Fruit fly (Drosophila melanogaster) whole organism, embryonic: ENCODE data around the gene CG31493.
A peak's percentile ranks its signal among the peaks of the same experiment; 100 is the strongest.

Experiments
- Ada2b ChIP-seq: fragments of 200-800 bp; sonication (Bioruptor generic); IDR thresholded peaks from 2 replicates; pipeline ENCODE4 v1.3.6; 2022; ENCODE audit warnings: missing biosample characterization, missing genetic modification characterization
- Bdp1 ChIP-seq: fragments of 200-800 bp; sonication (Bioruptor generic); optimal IDR thresholded peaks from 3 replicates; lab custom pipeline; 2016; ENCODE audit warnings: missing biosample characterization, missing genetic modification characterization
- CG10565 ChIP-seq: fragments of 200-800 bp; sonication (Bioruptor generic); optimal IDR thresholded peaks from 3 replicates; lab custom pipeline; 2016; ENCODE audit warnings: missing biosample characterization, mild to moderate bottlenecking, missing genetic modification characterization
- CG11695 ChIP-seq: fragments of 200-800 bp; sonication (Bioruptor generic); IDR thresholded peaks from 3 replicates; pipeline ENCODE4 v1.3.6; 2022; ENCODE audit warnings: missing biosample characterization, missing genetic modification characterization
- CG13287 ChIP-seq: fragments of 200-800 bp; sonication (Bioruptor generic); IDR thresholded peaks from 2 replicates; pipeline ENCODE4 v1.3.6; 2022; ENCODE audit warnings: missing biosample characterization, missing genetic modification characterization; ENCODE audit not compliant: partially characterized antibody
- CG13775 ChIP-seq: fragments of 200-800 bp; sonication (Bioruptor generic); optimal IDR thresholded peaks from 3 replicates; lab custom pipeline; 2017; ENCODE audit warnings: missing biosample characterization, mild to moderate bottlenecking, missing genetic modification characterization
- CG1529 ChIP-seq: fragments of 200-800 bp; sonication (Bioruptor generic); optimal IDR thresholded peaks from 3 replicates; lab custom pipeline; 2018; ENCODE audit warnings: missing biosample characterization, missing genetic modification characterization
- CG1647 ChIP-seq: fragments of 200-800 bp; sonication (Bioruptor generic); optimal IDR thresholded peaks from 3 replicates; lab custom pipeline; 2016; ENCODE audit warnings: missing biosample characterization, missing genetic modification characterization
- CG2199 ChIP-seq: fragments of 200-800 bp; sonication (Bioruptor generic); IDR thresholded peaks from 3 replicates; pipeline ENCODE4 v1.3.6; 2022; ENCODE audit warnings: missing biosample characterization, missing genetic modification characterization
- CG3163 ChIP-seq: fragments of 200-800 bp; sonication (Bioruptor generic); optimal IDR thresholded peaks from 3 replicates; lab custom pipeline; 2016; ENCODE audit warnings: missing biosample characterization, missing genetic modification characterization
- CG3281 ChIP-seq: fragments of 200-800 bp; sonication (Bioruptor generic); optimal IDR thresholded peaks from 3 replicates; lab custom pipeline; 2017; ENCODE audit warnings: missing biosample characterization, mild to moderate bottlenecking, missing genetic modification characterization
- CG4617 ChIP-seq: fragments of 200-800 bp; sonication (Bioruptor generic); optimal IDR thresholded peaks from 3 replicates; lab custom pipeline; 2016; ENCODE audit warnings: missing biosample characterization, missing genetic modification characterization, borderline replicate concordance
- CG6254 ChIP-seq: fragments of 200-800 bp; sonication (Bioruptor generic); optimal IDR thresholded peaks from 3 replicates; lab custom pipeline; 2017; ENCODE audit warnings: mild to moderate bottlenecking, missing biosample characterization, missing genetic modification reagents, missing genetic modification characterization
- CG6683 ChIP-seq: fragments of 200-800 bp; sonication (Bioruptor generic); optimal IDR thresholded peaks from 2 replicates; lab custom pipeline; 2017; ENCODE audit warnings: missing biosample characterization, mild to moderate bottlenecking, missing genetic modification characterization, missing genetic modification reagents
- CG6813 ChIP-seq: fragments of 200-800 bp; sonication (Bioruptor generic); optimal IDR thresholded peaks from 2 replicates; lab custom pipeline; 2017; ENCODE audit warnings: missing biosample characterization, missing genetic modification characterization, mild to moderate bottlenecking, moderate library complexity, missing genetic modification reagents
- CG6854 ChIP-seq: fragments of 200-800 bp; sonication (Bioruptor generic); optimal IDR thresholded peaks from 3 replicates; lab custom pipeline; 2017; ENCODE audit warnings: missing biosample characterization, mild to moderate bottlenecking, missing genetic modification characterization
- CG9876 ChIP-seq: fragments of 200-800 bp; sonication (Bioruptor generic); optimal IDR thresholded peaks from 2 replicates; lab custom pipeline; 2016; ENCODE audit warnings: missing biosample characterization, missing genetic modification characterization
- Camta ChIP-seq: fragments of 200-800 bp; sonication (Bioruptor generic); optimal IDR thresholded peaks from 2 replicates; lab custom pipeline; 2016; ENCODE audit warnings: missing biosample characterization, missing genetic modification characterization
- Deaf1 ChIP-seq: fragments of 200-800 bp; optimal IDR thresholded peaks from 3 replicates; lab custom pipeline; 2019; ENCODE audit warnings: missing biosample characterization, mild to moderate bottlenecking, missing genetic modification characterization, moderate library complexity
- ERR ChIP-seq: fragments of 200-800 bp; sonication (Bioruptor generic); optimal IDR thresholded peaks from 2 replicates; lab custom pipeline; 2016; ENCODE audit warnings: missing biosample characterization, missing genetic modification characterization
- Eip74EF ChIP-seq, 2 experiments: fragments of 200-800 bp in 1 of 2; fragments of >200 bp in 1 of 2; sonication (Bioruptor generic) in 1 of 2; optimal IDR thresholded peaks; 2 replicates each; lab custom pipeline; 2017 to 2019; ENCODE audit warnings: missing biosample characterization in 2 of 2, missing genetic modification characterization in 2 of 2, mild to moderate bottlenecking in 1 of 2, moderate library complexity in 1 of 2
- Hr78 ChIP-seq, 2 experiments: fragments of 200-800 bp in 1 of 2; fragments of >200 bp in 1 of 2; sonication (Bioruptor generic) in 1 of 2; optimal IDR thresholded peaks; 2 replicates each; lab custom pipeline; 2017 to 2019; ENCODE audit warnings: missing biosample characterization in 2 of 2, missing genetic modification characterization in 2 of 2, mild to moderate bottlenecking in 1 of 2, moderate library complexity in 1 of 2
- MTF-1 ChIP-seq: fragments of 200-800 bp; sonication (Bioruptor generic); optimal IDR thresholded peaks from 2 replicates; lab custom pipeline; 2018; ENCODE audit warnings: missing biosample characterization, mild to moderate bottlenecking, missing genetic modification characterization, borderline replicate concordance
- NC2α ChIP-seq: fragments of 200-800 bp; sonication (Bioruptor generic); optimal IDR thresholded peaks from 2 replicates; lab custom pipeline; 2016; ENCODE audit warnings: missing biosample characterization, missing genetic modification characterization
- NFAT ChIP-seq: fragments of 200-800 bp; sonication (Bioruptor generic); IDR thresholded peaks from 2 replicates; pipeline ENCODE4 v1.3.6; 2022; ENCODE audit warnings: missing biosample characterization, missing genetic modification characterization
- Pdp1 ChIP-seq, 2 experiments: fragments of 200-800 bp; sonication (Bioruptor generic); optimal IDR thresholded peaks; 3 replicates each; lab custom pipeline; 2016; ENCODE audit warnings: missing biosample characterization in 2 of 2, missing genetic modification characterization in 2 of 2, mild to moderate bottlenecking in 1 of 2, moderate library complexity in 1 of 2
- Ravus ChIP-seq: fragments of 200-800 bp; sonication (Bioruptor generic); IDR thresholded peaks from 2 replicates; pipeline ENCODE4 v1.3.6; 2022; ENCODE audit warnings: missing biosample characterization, missing genetic modification characterization
- Six4 ChIP-seq: fragments of 200-800 bp; sonication (Bioruptor generic); optimal IDR thresholded peaks from 2 replicates; lab custom pipeline; 2016; ENCODE audit warnings: missing biosample characterization, missing genetic modification characterization
- az2 ChIP-seq: fragments of 200-800 bp; sonication (Bioruptor generic); optimal IDR thresholded peaks from 3 replicates; lab custom pipeline; 2016; ENCODE audit warnings: missing biosample characterization, missing genetic modification characterization
- cato ChIP-seq: fragments of 200-800 bp; sonication (Bioruptor generic); optimal IDR thresholded peaks from 2 replicates; lab custom pipeline; 2016; ENCODE audit warnings: missing biosample characterization, missing genetic modification characterization, borderline replicate concordance
- cg ChIP-seq: fragments of 200-800 bp; sonication (Bioruptor generic); optimal IDR thresholded peaks from 3 replicates; lab custom pipeline; 2019; ENCODE audit warnings: missing biosample characterization, mild to moderate bottlenecking, missing genetic modification characterization, moderate library complexity
- fru ChIP-seq: fragments of >200 bp; optimal IDR thresholded peaks from 2 replicates; lab custom pipeline; 2017
- gfzf ChIP-seq: fragments of 200-800 bp; sonication (Bioruptor generic); optimal IDR thresholded peaks from 2 replicates; lab custom pipeline; 2016; ENCODE audit warnings: missing biosample characterization, mild to moderate bottlenecking, missing genetic modification characterization, moderate library complexity
- gro ChIP-seq: fragments of 200-800 bp; sonication (Bioruptor generic); optimal IDR thresholded peaks from 2 replicates; lab custom pipeline; 2016; ENCODE audit warnings: missing biosample characterization, missing genetic modification characterization
- gsb-n ChIP-seq: fragments of 200-800 bp; sonication (Bioruptor generic); optimal IDR thresholded peaks from 3 replicates; lab custom pipeline; 2018; ENCODE audit warnings: missing biosample characterization, mild to moderate bottlenecking, missing genetic modification characterization
- hb ChIP-seq: fragments of 200-800 bp; sonication (Bioruptor generic); IDR thresholded peaks from 3 replicates; pipeline ENCODE4 v1.3.6; 2022; ENCODE audit warnings: missing biosample characterization, missing genetic modification characterization; ENCODE audit not compliant: partially characterized antibody
- insv ChIP-seq, 2 experiments: fragments of 200-800 bp; sonication (Bioruptor generic); optimal IDR thresholded peaks; 3 replicates each; lab custom pipeline; 2016 to 2018; ENCODE audit warnings: missing biosample characterization in 2 of 2, missing genetic modification characterization in 2 of 2
- knrl ChIP-seq: fragments of 200-800 bp; sonication (Bioruptor generic); IDR thresholded peaks from 3 replicates; pipeline ENCODE4 v1.3.6; 2022; ENCODE audit warnings: missing biosample characterization, missing genetic modification characterization; ENCODE audit not compliant: partially characterized antibody
- lab ChIP-seq: fragments of 200-800 bp; sonication (Bioruptor generic); optimal IDR thresholded peaks from 3 replicates; lab custom pipeline; 2017; ENCODE audit warnings: missing biosample characterization, missing genetic modification characterization, mild to moderate bottlenecking, moderate library complexity, missing genetic modification reagents
- nau ChIP-seq: fragments of 200-800 bp; sonication (Bioruptor generic); optimal IDR thresholded peaks from 3 replicates; lab custom pipeline; 2017; ENCODE audit warnings: missing biosample characterization, mild to moderate bottlenecking, missing genetic modification characterization, missing genetic modification reagents
- nerfin-1 ChIP-seq: fragments of 200-800 bp; sonication (Bioruptor generic); optimal IDR thresholded peaks from 3 replicates; lab custom pipeline; 2019; ENCODE audit warnings: missing biosample characterization, mild to moderate bottlenecking, missing genetic modification characterization, moderate library complexity
- nmo ChIP-seq: fragments of 200-800 bp; sonication (Bioruptor generic); optimal IDR thresholded peaks from 2 replicates; lab custom pipeline; 2018; ENCODE audit warnings: missing biosample characterization, mild to moderate bottlenecking, missing genetic modification characterization, moderate library complexity
- nom ChIP-seq: fragments of 200-800 bp; sonication (Bioruptor generic); optimal IDR thresholded peaks from 2 replicates; lab custom pipeline; 2017; ENCODE audit warnings: missing biosample characterization, missing genetic modification characterization, mild to moderate bottlenecking, moderate library complexity, missing genetic modification reagents
- org-1 ChIP-seq: fragments of 200-800 bp; sonication (Bioruptor generic); optimal IDR thresholded peaks from 2 replicates; lab custom pipeline; 2017; ENCODE audit warnings: missing biosample characterization, missing genetic modification characterization
- p53 ChIP-seq: fragments of 200-800 bp; sonication (Bioruptor generic); optimal IDR thresholded peaks from 2 replicates; lab custom pipeline; 2016; ENCODE audit warnings: missing biosample characterization, missing genetic modification characterization
- so ChIP-seq: fragments of 200-800 bp; sonication (Bioruptor generic); IDR thresholded peaks from 3 replicates; pipeline ENCODE4 v1.3.6; 2022; ENCODE audit warnings: missing biosample characterization, missing genetic modification characterization
- sr ChIP-seq: fragments of 200-800 bp; sonication (Bioruptor generic); IDR thresholded peaks from 3 replicates; pipeline ENCODE4 v1.3.6; 2022; ENCODE audit warnings: missing biosample characterization, missing genetic modification characterization

The CG31493 gene

dm6 chr3R:7086377-7087200 lies 44.8 kb upstream of the CG31493 start, which contains the start of gene alphaTub84B (continued):
- TF ChIP-seq CG1529 (GFP tag; lab: Kevin White, UChicago): peak; percentile 34
- peak; percentile 83 for TF ChIP-seq lab (GFP tag; lab: Kevin White, UChicago)
- no peak for TF ChIP-seq cg (GFP tag; lab: Kevin White, UChicago)
- TF ChIP-seq Hr78 (GFP tag; optimal IDR thresholded peaks at IDR 0.05; lab: Kevin White, UChicago): no peak
- TF ChIP-seq nom: peak; percentile 89
- peak; percentile 32 for TF ChIP-seq Deaf1 (tag; lab: Kevin White, UChicago)
- peak; percentile 47 for TF ChIP-seq CG6813 (GFP tag; lab: Kevin White, UChicago)
- peak; percentile 90 for TF ChIP-seq nerfin-1 (tag; lab: Kevin White, UChicago)
- TF ChIP-seq CG2199 (GFP tag; lab: Robert Waterston, UW): peak; percentile 85; the same call in 2 of the 3 replicates
- peak; percentile 82; the same call in 2 of the 3 replicates for TF ChIP-seq sr (GFP tag; lab: Robert Waterston, UW)
- peak; percentile 61 for TF ChIP-seq Bdp1 (GFP tag; lab: Kevin White, UChicago)
- peak; percentile 60 for TF ChIP-seq CG13287
- TF ChIP-seq CG1647 (GFP tag; lab: Kevin White, UChicago): peak; percentile 79
- peak; percentile 31 for TF ChIP-seq gsb-n (tag; lab: Kevin White, UChicago)
- TF ChIP-seq nau (GFP tag; lab: Kevin White, UChicago): peak; percentile 59
- TF ChIP-seq so (GFP tag; lab: Robert Waterston, UW): peak; percentile 71; the same call in 2 of the 3 replicates
- peak; percentile 72 for TF ChIP-seq CG9876 (GFP tag; lab: Kevin White, UChicago)
- TF ChIP-seq org-1: no peak
- TF ChIP-seq Six4 (GFP tag; lab: Kevin White, UChicago): peak; percentile 6
- TF ChIP-seq gro: peak; percentile 89
- peak; percentile 87 for TF ChIP-seq NC2α (GFP tag; lab: Kevin White, UChicago)
- TF ChIP-seq az2 (GFP tag; lab: Kevin White, UChicago): peak; percentile 24
- TF ChIP-seq cato (GFP tag; lab: Kevin White, UChicago): no peak
- TF ChIP-seq ERR (GFP tag; lab: Kevin White, UChicago): peak; percentile 69
- TF ChIP-seq Camta: peak; percentile 69
- TF ChIP-seq CG10565 (GFP tag; lab: Kevin White, UChicago): no peak
- no peak for TF ChIP-seq CG4617 (GFP tag; lab: Kevin White, UChicago)
- TF ChIP-seq p53 (GFP tag; lab: Kevin White, UChicago): peak; percentile 76
- TF ChIP-seq insv (GFP tag; optimal IDR thresholded peaks at IDR 0.05; lab: Kevin White, UChicago): peak in 1 of 2 experiments; percentile 44
- peak; percentile 72 for TF ChIP-seq CG3163
- peak; percentile 56 for TF ChIP-seq CG6854
- 0 out of 3 replicates have a peak, but pooled peaks have one; percentile 41 for TF ChIP-seq hb (GFP tag; lab: Robert Waterston, UW)
- TF ChIP-seq knrl (GFP tag; lab: Robert Waterston, UW): peak; percentile 35; the same call in 1 of the 3 replicates
- TF ChIP-seq CG11695 (GFP tag; lab: Robert Waterston, UW): no peak
- no peak for TF ChIP-seq CG6254 (GFP tag; lab: Kevin White, UChicago)
- TF ChIP-seq CG13775 (GFP tag; lab: Kevin White, UChicago): peak; percentile 57
- no peak for TF ChIP-seq Ravus
- TF ChIP-seq CG6683: peak; percentile 19
- TF ChIP-seq NFAT: peak; percentile 84
- TF ChIP-seq Ada2b (GFP tag; lab: Robert Waterston, UW): no peak
- TF ChIP-seq CG3281: peak; percentile 63
- TF ChIP-seq Pdp1 (GFP tag; optimal IDR thresholded peaks at IDR 0.05; lab: Kevin White, UChicago): peak; percentile 63 to 79
- TF ChIP-seq gfzf (GFP tag; lab: Kevin White, UChicago): peak; percentile 97
- TF ChIP-seq fru (lab: Kevin White, UChicago): no peak
- TF ChIP-seq nmo (GFP tag; lab: Kevin White, UChicago): peak; percentile 30
- TF ChIP-seq MTF-1 (GFP tag; lab: Kevin White, UChicago): peak; percentile 77
- TF ChIP-seq Eip74EF (GFP tag; optimal IDR thresholded peaks at IDR 0.05; lab: Kevin White, UChicago): peak in 1 of 2 experiments; percentile 42
